Worm (Caenorhabditis elegans) whole organism, L1 larva: ENCODE data around the gene Y49E10.27.

ENCODE experiments used
- alr-1 ChIP-seq: fragments of 200-800 bp; sonication (Bioruptor generic); optimal IDR thresholded peaks from 2 replicates; lab custom pipeline; 2018; ENCODE audit warnings: borderline replicate concordance, mild to moderate bottlenecking, missing genetic modification characterization, missing compliant biosample characterization
- egl-27 ChIP-seq, 2 experiments: fragments of 150-350 bp in 1 of 2; sonication (generic microtip); optimal IDR thresholded peaks; 3 replicates each; lab custom pipeline; 2017 to 2018; ENCODE audit warnings: missing biosample characterization in 2 of 2, missing genetic modification characterization in 2 of 2, missing genetic modification reagents in 2 of 2
- elt-3 ChIP-seq, 6 experiments: fragments of 150-350 bp in 1 of 6; sonication (generic microtip); optimal IDR thresholded peaks; 2 replicates each; lab custom pipeline; 2017 to 2018; ENCODE audit warnings: missing biosample characterization in 6 of 6, missing genetic modification characterization in 6 of 6, inconsistent platforms in 1 of 6
- lin-14 ChIP-seq: fragments of 200-800 bp; sonication (Bioruptor generic); optimal IDR thresholded peaks from 2 replicates; lab custom pipeline; 2018; ENCODE audit warnings: mild to moderate bottlenecking, missing genetic modification characterization, moderate library complexity, missing compliant biosample characterization
- lin-39 ChIP-seq: fragments of 150-350 bp; optimal IDR thresholded peaks from 2 replicates; lab custom pipeline; 2014; ENCODE audit warnings: missing biosample characterization, missing genetic modification reagents, missing genetic modification characterization
- mdl-1 ChIP-seq, 2 experiments: fragments of 150-350 bp; optimal IDR thresholded peaks; 2 replicates each; lab custom pipeline; 2014 to 2017; ENCODE audit warnings: missing biosample characterization in 2 of 2, missing genetic modification characterization in 2 of 2, inconsistent platforms in 1 of 2
- nhr-76 ChIP-seq: sonication (generic microtip); optimal IDR thresholded peaks from 2 replicates; lab custom pipeline; 2017; ENCODE audit warnings: missing biosample characterization, missing genetic modification characterization
- nhr-85 ChIP-seq: sonication (generic microtip); peaks from one replicate; lab custom pipeline; 2016; ENCODE audit warnings: missing genetic modification characterization, inconsistent platforms, missing compliant biosample characterization
- pag-3 ChIP-seq: sonication (generic microtip); optimal IDR thresholded peaks from 2 replicates; lab custom pipeline; 2017; ENCODE audit warnings: missing genetic modification characterization, mild to moderate bottlenecking, missing compliant biosample characterization, antibody characterized with exemption, borderline replicate concordance; ENCODE audit not compliant: insufficient read depth
- rnt-1 ChIP-seq: sonication (generic microtip); optimal IDR thresholded peaks from 2 replicates; lab custom pipeline; 2016; ENCODE audit warnings: mild to moderate bottlenecking, missing genetic modification characterization, moderate library complexity, missing compliant biosample characterization
- snpc-4 ChIP-seq: fragments of 150-350 bp; optimal IDR thresholded peaks from 2 replicates; lab custom pipeline; 2014; ENCODE audit warnings: missing biosample characterization, missing genetic modification characterization
- swsn-7 ChIP-seq: sonication (generic microtip); optimal IDR thresholded peaks from 2 replicates; lab custom pipeline; 2016; ENCODE audit warnings: missing genetic modification characterization, missing compliant biosample characterization
- zag-1 ChIP-seq: fragments of 150-350 bp; optimal IDR thresholded peaks from 2 replicates; lab custom pipeline; 2014; ENCODE audit warnings: missing biosample characterization, missing genetic modification characterization
- ztf-11 ChIP-seq, 2 experiments: sonication (generic microtip); optimal IDR thresholded peaks; 2 replicates each; lab custom pipeline; 2016 to 2017; ENCODE audit warnings: missing genetic modification characterization in 2 of 2, missing biosample characterization in 1 of 2, missing compliant biosample characterization in 1 of 2

DNA sequence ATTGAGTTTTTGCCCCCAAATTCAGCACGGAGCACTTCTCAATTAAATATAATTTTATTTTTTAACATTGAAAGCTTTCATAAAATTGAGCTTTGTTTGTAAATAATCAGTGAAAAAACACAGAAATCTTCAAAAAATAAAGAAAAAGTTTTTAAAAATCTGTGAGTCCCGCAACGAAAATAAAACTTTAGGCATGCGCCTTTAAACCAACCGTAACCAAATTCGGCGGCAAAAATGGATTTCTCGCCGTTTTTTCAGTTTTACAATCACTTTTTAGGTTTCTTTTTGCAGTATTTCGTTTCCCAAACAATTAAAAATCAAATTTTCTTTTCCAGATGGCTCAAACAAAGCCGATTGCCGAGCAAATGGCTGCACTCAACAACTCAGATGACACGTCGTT, 7.6 kb upstream of the Y49E10.27 start, which contains the start of gene pie-1:
- no peak for TF ChIP-seq zag-1 (tag; lab: Kevin White, UChicago)
- TF ChIP-seq nhr-85 (tag; lab: Kevin White, UChicago), result no peak
- TF ChIP-seq rnt-1 (tag; lab: Kevin White, UChicago), result no peak
- TF ChIP-seq ztf-11 (tag; optimal IDR thresholded peaks at IDR 0.05; lab: Kevin White, UChicago), result no peak
- no peak for TF ChIP-seq snpc-4
- TF ChIP-seq mdl-1 (tag; optimal IDR thresholded peaks at IDR 0.05; lab: Kevin White, UChicago), result no peak
- TF ChIP-seq nhr-76 (tag; lab: Kevin White, UChicago), result no peak
- TF ChIP-seq alr-1 (tag; lab: Kevin White, UChicago), result no peak
- TF ChIP-seq pag-3, result no peak
- TF ChIP-seq lin-14 (GFP tag; lab: Kevin White, UChicago), result no peak
- TF ChIP-seq lin-39, result no peak
- no peak for TF ChIP-seq egl-27 (tag; optimal IDR thresholded peaks at IDR 0.05; lab: Kevin White, UChicago)
- TF ChIP-seq swsn-7, result no peak
- TF ChIP-seq elt-3 (tag; optimal IDR thresholded peaks at IDR 0.05; lab: Kevin White, UChicago), result no peak
